Fruit fly (Drosophila melanogaster) whole organism, prepupa: ENCODE results near the gene Ir93a.

Experiments used
- Blimp-1 ChIP-seq: fragments of 200-800 bp; sonication (Bioruptor generic); optimal IDR thresholded peaks from 3 replicates; lab custom pipeline; 2017; ENCODE audit warnings: missing biosample characterization, missing genetic modification characterization, mild to moderate bottlenecking, moderate library complexity, missing genetic modification reagents
- CG11762 ChIP-seq: fragments of 200-800 bp; sonication (Bioruptor generic); optimal IDR thresholded peaks from 3 replicates; lab custom pipeline; 2016; ENCODE audit warnings: missing biosample characterization, missing genetic modification characterization; ENCODE audit not compliant: insufficient read depth
- Lpt ChIP-seq: fragments of 200-800 bp; sonication (Bioruptor generic); optimal IDR thresholded peaks from 3 replicates; lab custom pipeline; 2016; ENCODE audit warnings: missing biosample characterization, missing genetic modification characterization
- svp ChIP-seq: fragments of 200-800 bp; sonication (Bioruptor generic); peaks from one replicate; lab custom pipeline; 2016; ENCODE audit warnings: missing biosample characterization, missing genetic modification characterization

dm6 chr3R:20830153-20830695 lies 29.5 kb downstream of the Ir93a start, which contains the start of gene Adss:
- TF ChIP-seq svp (GFP tag; lab: Kevin White, UChicago) (no peak), Lpt (GFP tag; lab: Kevin White, UChicago) (no peak), CG11762 (GFP tag; lab: Kevin White, UChicago) (no peak), Blimp-1 (GFP tag; lab: Kevin White, UChicago) (no peak)
